Fruit fly (Drosophila melanogaster): ENCODE measurements around the gene RpS10b.

RpS10b gene

dm6 chrX:19645873-19646541 is 48.2 kb downstream of the RpS10b start, which contains the start of gene Arp10 (continued):
- TF ChIP-seq H2.0 (GFP tag; IDR thresholded peaks at IDR 0.05) (no peak), row (GFP tag; IDR thresholded peaks at IDR 0.05) (peak; percentile 77), dmrt99B (tag; optimal IDR thresholded peaks at IDR 0.05) (no peak), CTCF (GFP tag; optimal IDR thresholded peaks at IDR 0.05) (no peak), ci (GFP tag; IDR thresholded peaks at IDR 0.05) (no peak), CG9817 (tag; optimal IDR thresholded peaks at IDR 0.05) (no peak), ato (GFP tag; IDR thresholded peaks at IDR 0.05; ENCODE audit: partially characterized antibody) (peak; percentile 41; the same call in 1 of the 2 replicates), Trl (optimal IDR thresholded peaks at IDR 0.05) (no peak), Trl (GFP tag; optimal IDR thresholded peaks at IDR 0.05) (peak; percentile 41), ara (GFP tag; IDR thresholded peaks at IDR 0.05) (no peak), Doc2 (GFP tag; IDR thresholded peaks at IDR 0.05) (no peak), Usf (GFP tag; optimal IDR thresholded peaks at IDR 0.05) (no peak), pnt (GFP tag; optimal IDR thresholded peaks at IDR 0.05) (no peak), dysf (GFP tag; IDR thresholded peaks at IDR 0.05) (0 out of 3 replicates have a peak, but pooled peaks have one; percentile 6), CG3838 (GFP tag; optimal IDR thresholded peaks at IDR 0.05) (no peak), corto (GFP tag; optimal IDR thresholded peaks at IDR 0.05) (no peak), CG17829 (tag; optimal IDR thresholded peaks at IDR 0.05) (peak; percentile 15), Nf-YC (tag; optimal IDR thresholded peaks at IDR 0.05) (no peak), Dad (GFP tag; optimal IDR thresholded peaks at IDR 0.05) (no peak), Ptx1 (GFP tag; IDR thresholded peaks at IDR 0.05) (peak; percentile 17; the same call in 1 of the 2 replicates), lilli (GFP tag; optimal IDR thresholded peaks at IDR 0.05) (peak; percentile 12), Atf3 (GFP tag; optimal IDR thresholded peaks at IDR 0.05) (no peak), MBD-R2 (GFP tag; IDR thresholded peaks at IDR 0.05) (peak; percentile 73), CG33557 (GFP tag; optimal IDR thresholded peaks at IDR 0.05) (peak; percentile 2), vnd (GFP tag; IDR thresholded peaks at IDR 0.05; ENCODE audit: partially characterized antibody) (no peak), lola (GFP tag; optimal IDR thresholded peaks at IDR 0.05) (peak in 2 of 3 experiments; percentile 3 to 81), GATAe (GFP tag; conservative IDR thresholded peaks at IDR 0.05) (no peak), Opbp (GFP tag; IDR thresholded peaks at IDR 0.05; ENCODE audit: partially characterized antibody) (peak; percentile 60; the same call in 1 of the 3 replicates), slbo (GFP tag; IDR thresholded peaks at IDR 0.05) (peak; percentile 9; the same call in 1 of the 2 replicates), chinmo (GFP tag; IDR thresholded peaks at IDR 0.05; ENCODE audit: partially characterized antibody) (0 out of 4 replicates have a peak, but pooled peaks have one; percentile 59), fu2 (GFP tag; optimal IDR thresholded peaks at IDR 0.05) (no peak), CG7271 (tag; optimal IDR thresholded peaks at IDR 0.05) (no peak), Fer3 (tag; optimal IDR thresholded peaks at IDR 0.05) (peak; percentile 29), eve (GFP tag; optimal IDR thresholded peaks at IDR 0.05) (no peak), gfzf (GFP tag; optimal IDR thresholded peaks at IDR 0.05) (peak; percentile 47), CoRest (tag; optimal IDR thresholded peaks at IDR 0.05) (peak; percentile 26), CG7357 (GFP tag; IDR thresholded peaks at IDR 0.05) (peak; percentile 91), CG2116 (GFP tag; optimal IDR thresholded peaks at IDR 0.05) (peak; percentile 61), CG9932 (GFP tag; IDR thresholded peaks at IDR 0.05) (peak; percentile 37; the same call in 1 of the 2 replicates), cas (GFP tag; IDR thresholded peaks at IDR 0.05) (no peak), CG6791 (GFP tag; IDR thresholded peaks at IDR 0.05; ENCODE audit: partially characterized antibody) (0 out of 3 replicates have a peak, but pooled peaks have one; percentile 50), CG14014 (GFP tag; IDR thresholded peaks at IDR 0.05) (0 out of 2 replicates have a peak, but pooled peaks have one; percentile 9), trem (tag; optimal IDR thresholded peaks at IDR 0.05) (peak; percentile 36), psq (GFP tag; optimal IDR thresholded peaks at IDR 0.05) (no peak), stwl (tag; optimal IDR thresholded peaks at IDR 0.05) (peak; percentile 43), Hsf (GFP tag; optimal IDR thresholded peaks at IDR 0.05) (peak; percentile 22), CG12219 (GFP tag; optimal IDR thresholded peaks at IDR 0.05) (no peak), bbx (GFP tag; IDR thresholded peaks at IDR 0.05; ENCODE audit: partially characterized antibody) (peak; percentile 53; the same call in 1 of the 2 replicates), pzg (GFP tag; optimal IDR thresholded peaks at IDR 0.05) (peak; percentile 59), Atf6 (GFP tag; IDR thresholded peaks at IDR 0.05) (no peak)

All from whole organism, embryonic.